Worm (Caenorhabditis elegans) whole organism, L2 larva: ENCODE results near the gene dhs-8.

Experiments
- lin-39 ChIP-seq: fragments of 150-350 bp; optimal IDR thresholded peaks from 2 replicates; lab custom pipeline; 2014; ENCODE audit warnings: missing biosample characterization, missing genetic modification reagents, missing genetic modification characterization
- nhr-21 ChIP-seq: fragments of 150-350 bp; optimal IDR thresholded peaks from 2 replicates; lab custom pipeline; 2014; ENCODE audit warnings: missing biosample characterization, missing genetic modification characterization
- skn-1 ChIP-seq: sonication (generic microtip); optimal IDR thresholded peaks from 2 replicates; lab custom pipeline; 2017; ENCODE audit warnings: missing biosample characterization, missing genetic modification characterization

DNA sequence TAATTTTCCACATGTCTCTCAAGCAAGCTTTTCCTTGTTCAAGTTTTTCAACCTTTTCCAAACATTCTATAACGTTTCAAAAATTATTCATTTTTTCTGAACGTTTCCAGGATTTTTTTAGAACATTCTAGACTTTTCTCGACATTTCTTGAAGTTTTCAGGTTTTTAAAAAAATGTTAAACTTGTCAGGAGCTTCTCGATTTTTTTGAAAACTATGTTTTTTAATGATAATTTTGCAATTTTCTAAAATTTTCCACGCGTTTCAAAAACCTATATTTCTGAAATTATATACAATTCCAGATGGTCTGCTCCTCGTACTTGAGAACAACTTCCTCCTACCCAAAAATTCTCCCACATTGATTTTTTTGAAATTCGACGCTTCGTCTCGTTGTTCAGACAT is 42.5 kb upstream of the dhs-8 start, which contains the start of gene dmsr-6:
- no peak for TF ChIP-seq nhr-21 (tag; lab: Kevin White, UChicago)
- no peak for TF ChIP-seq lin-39 (tag; lab: Kevin White, UChicago)
- no peak for TF ChIP-seq skn-1 (tag; lab: Kevin White, UChicago)
